Worm (Caenorhabditis elegans): ENCODE data around the gene ddo-2.

Gene ddo-2

DNA sequence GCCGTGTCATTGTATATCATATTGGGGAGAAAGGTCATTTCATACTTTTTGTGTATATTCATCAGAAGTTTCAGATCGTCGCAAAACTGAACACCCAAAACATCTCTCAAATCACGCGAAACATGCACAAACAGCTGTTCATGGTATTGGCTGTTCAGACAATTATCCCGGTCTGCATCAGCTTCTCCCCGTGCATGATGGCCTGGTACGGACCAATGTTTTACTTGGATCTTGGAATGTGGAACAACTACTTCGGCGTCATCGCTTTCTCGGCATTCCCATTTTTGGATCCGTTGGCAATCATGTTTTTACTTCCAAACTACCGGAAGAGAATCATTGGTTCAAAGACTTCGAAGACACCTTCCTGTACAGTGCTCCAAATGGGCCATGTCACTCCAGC, 32.0 kb downstream of the ddo-2 start:
- TF ChIP-seq T22C8.4 (GFP tag; IDR thresholded peaks at IDR 0.05) (no peak), flt-1 (GFP tag; IDR thresholded peaks at IDR 0.05) (no peak), klf-2 (GFP tag; conservative IDR thresholded peaks at IDR 0.05) (no peak), med-1 (GFP tag; optimal IDR thresholded peaks at IDR 0.05; ENCODE audit: insufficient read depth) (no peak), tab-1 (GFP tag; IDR thresholded peaks at IDR 0.05) (no peak), ztf-29 (GFP tag; IDR thresholded peaks at IDR 0.05) (no peak), ref-1 (GFP tag; conservative IDR thresholded peaks at IDR 0.05) (no peak), cog-1 (tag; optimal IDR thresholded peaks at IDR 0.05) (no peak), ztf-23 (GFP tag; IDR thresholded peaks at IDR 0.05) (no peak)

DNA sequence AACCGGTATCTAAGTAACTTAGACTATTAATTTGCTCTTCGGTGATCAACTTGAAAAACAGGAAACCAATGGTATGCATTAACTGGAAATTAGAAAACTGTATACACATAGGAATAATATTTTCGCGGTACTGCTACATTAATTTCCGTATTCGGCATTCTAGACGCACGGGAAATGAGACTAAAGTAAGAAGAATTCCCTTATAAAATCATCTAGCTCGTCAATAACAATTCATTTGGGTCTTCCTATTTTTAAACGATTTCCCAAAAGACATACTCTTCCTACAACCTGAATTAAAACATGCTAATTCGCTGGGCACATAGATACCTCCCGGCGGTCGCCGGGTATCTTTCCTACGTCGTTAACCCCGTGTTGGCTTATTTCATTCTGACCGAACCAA, 33.1 kb downstream of the ddo-2 start, which contains the start of gene srj-13:
Gene srj-13 (plus strand): TSS at position 301 of the 400 bp plus-strand sequence.
- no peak for TF ChIP-seq med-1 (GFP tag; optimal IDR thresholded peaks at IDR 0.05; ENCODE audit: insufficient read depth)
- no peak for TF ChIP-seq ztf-29 (GFP tag; IDR thresholded peaks at IDR 0.05)
- TF ChIP-seq flt-1 (GFP tag; IDR thresholded peaks at IDR 0.05) = no peak
- TF ChIP-seq klf-2 (GFP tag; conservative IDR thresholded peaks at IDR 0.05) = no peak
- TF ChIP-seq cog-1 (tag; optimal IDR thresholded peaks at IDR 0.05) = no peak
- TF ChIP-seq ref-1 (GFP tag; conservative IDR thresholded peaks at IDR 0.05) = no peak
- no peak for TF ChIP-seq T22C8.4 (GFP tag; IDR thresholded peaks at IDR 0.05)
- TF ChIP-seq tab-1 (GFP tag; IDR thresholded peaks at IDR 0.05) = no peak
- no peak for TF ChIP-seq ztf-23 (GFP tag; IDR thresholded peaks at IDR 0.05)

DNA sequence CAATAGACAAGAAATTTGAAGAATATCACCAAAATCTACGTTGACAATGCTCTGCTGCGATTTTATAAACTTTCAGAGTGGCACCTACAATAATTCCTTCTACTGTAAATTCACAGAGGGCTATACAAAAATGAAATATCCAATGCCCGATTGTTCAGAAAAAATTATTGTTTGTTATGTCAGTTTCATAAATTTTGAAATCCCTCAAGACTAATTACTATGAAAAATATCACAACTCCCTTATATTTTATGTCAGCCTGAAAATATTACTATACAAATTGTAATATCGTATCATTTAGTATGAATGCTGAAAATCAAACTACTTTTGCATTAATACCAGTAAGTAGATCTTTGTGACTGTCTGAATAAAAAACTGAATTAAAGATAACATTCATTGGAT, 34.9 kb downstream of the ddo-2 start, which contains the start of gene srx-60:
Gene srx-60 (plus strand): TSS at position 301 of the 400 bp plus-strand sequence.
- TF ChIP-seq ztf-29 (GFP tag; IDR thresholded peaks at IDR 0.05) (no peak), ref-1 (GFP tag; conservative IDR thresholded peaks at IDR 0.05) (no peak), cog-1 (tag; optimal IDR thresholded peaks at IDR 0.05) (no peak)

DNA sequence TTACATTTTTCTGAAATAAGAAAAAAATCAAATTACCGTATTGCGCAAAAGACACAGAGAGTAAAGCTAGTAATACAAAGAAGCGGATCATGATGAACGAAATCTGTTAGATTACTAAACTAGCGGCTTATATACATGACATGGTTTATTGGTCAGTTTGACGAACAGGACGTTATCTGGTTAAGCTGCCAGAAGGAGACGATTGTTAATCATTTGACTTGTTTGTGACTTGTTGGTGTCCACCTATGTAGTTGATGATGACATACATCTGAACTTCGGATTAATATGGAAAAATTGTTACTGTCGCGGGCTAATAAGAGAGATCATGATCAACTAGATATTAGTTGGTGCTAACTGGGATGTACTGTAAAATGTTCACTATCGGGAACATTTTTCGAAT, 35.4 kb downstream of the ddo-2 start, which contains the start of gene cnc-9:
Gene cnc-9 (minus strand): TSS at position 101 of the 400 bp plus-strand sequence.
- no peak for TF ChIP-seq ztf-29 (GFP tag; IDR thresholded peaks at IDR 0.05)
- no peak for TF ChIP-seq flt-1 (GFP tag; IDR thresholded peaks at IDR 0.05)
- TF ChIP-seq klf-2 (GFP tag; conservative IDR thresholded peaks at IDR 0.05) = no peak
- TF ChIP-seq cog-1 (tag; optimal IDR thresholded peaks at IDR 0.05) = no peak
- TF ChIP-seq tab-1 (GFP tag; IDR thresholded peaks at IDR 0.05) = no peak
- no peak for TF ChIP-seq ztf-23 (GFP tag; IDR thresholded peaks at IDR 0.05)

DNA sequence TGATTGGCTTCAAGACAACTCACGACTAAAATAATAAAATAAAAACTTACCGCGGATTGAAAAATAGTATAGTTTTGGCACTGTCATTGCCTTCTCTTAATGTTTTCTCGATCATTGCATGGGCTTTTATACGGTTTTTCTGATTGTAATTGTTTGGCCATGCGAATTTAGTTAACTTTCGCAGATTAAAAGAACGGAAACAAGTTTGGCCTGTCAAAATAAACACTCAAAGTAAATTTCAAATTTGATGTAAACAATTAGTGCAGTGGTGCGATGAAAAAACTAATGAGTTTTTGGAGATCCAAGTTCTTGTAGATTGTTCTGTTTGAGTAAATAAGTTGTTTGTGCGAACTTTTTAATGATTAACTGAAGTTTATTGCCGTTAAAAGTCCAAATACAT, 36.3 kb downstream of the ddo-2 start, which contains the start of gene gst-41:
Gene gst-41 (minus strand): TSS at position 101 of the 400 bp plus-strand sequence.
- TF ChIP-seq T22C8.4 (GFP tag; IDR thresholded peaks at IDR 0.05) (no peak), ztf-29 (GFP tag; IDR thresholded peaks at IDR 0.05) (no peak), cog-1 (tag; optimal IDR thresholded peaks at IDR 0.05) (no peak), klf-2 (GFP tag; conservative IDR thresholded peaks at IDR 0.05) (no peak), ztf-23 (GFP tag; IDR thresholded peaks at IDR 0.05) (no peak), ref-1 (GFP tag; conservative IDR thresholded peaks at IDR 0.05) (no peak), flt-1 (GFP tag; IDR thresholded peaks at IDR 0.05) (no peak), tab-1 (GFP tag; IDR thresholded peaks at IDR 0.05) (no peak), med-1 (GFP tag; optimal IDR thresholded peaks at IDR 0.05; ENCODE audit: insufficient read depth) (no peak)

DNA sequence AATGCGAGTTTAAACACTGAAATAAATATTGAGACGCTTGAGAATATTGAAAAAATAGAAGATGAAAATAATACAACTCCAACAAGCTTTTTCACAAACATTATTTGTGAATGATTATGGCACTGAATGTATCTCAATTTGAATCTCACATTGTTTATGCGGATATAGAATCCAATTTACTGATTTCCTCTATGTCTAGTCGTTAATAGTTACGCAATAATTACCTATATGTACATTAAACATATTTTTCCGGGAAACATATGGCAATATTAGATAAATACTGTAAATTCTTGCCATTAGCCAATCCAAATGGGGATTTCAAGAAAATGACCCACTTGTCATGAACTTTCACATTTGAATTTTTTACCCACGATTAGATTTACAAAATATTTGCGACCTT, 40.1 kb downstream of the ddo-2 start, which contains the start of gene srx-9:
Gene srx-9 (minus strand): TSS at position 101 of the 400 bp plus-strand sequence.
- TF ChIP-seq ztf-29 (GFP tag; IDR thresholded peaks at IDR 0.05) (no peak), klf-2 (GFP tag; conservative IDR thresholded peaks at IDR 0.05) (no peak), tab-1 (GFP tag; IDR thresholded peaks at IDR 0.05) (no peak), med-1 (GFP tag; optimal IDR thresholded peaks at IDR 0.05; ENCODE audit: insufficient read depth) (no peak), flt-1 (GFP tag; IDR thresholded peaks at IDR 0.05) (no peak), ref-1 (GFP tag; conservative IDR thresholded peaks at IDR 0.05) (no peak), ztf-23 (GFP tag; IDR thresholded peaks at IDR 0.05) (no peak), cog-1 (tag; optimal IDR thresholded peaks at IDR 0.05) (no peak), T22C8.4 (GFP tag; IDR thresholded peaks at IDR 0.05) (no peak)

DNA sequence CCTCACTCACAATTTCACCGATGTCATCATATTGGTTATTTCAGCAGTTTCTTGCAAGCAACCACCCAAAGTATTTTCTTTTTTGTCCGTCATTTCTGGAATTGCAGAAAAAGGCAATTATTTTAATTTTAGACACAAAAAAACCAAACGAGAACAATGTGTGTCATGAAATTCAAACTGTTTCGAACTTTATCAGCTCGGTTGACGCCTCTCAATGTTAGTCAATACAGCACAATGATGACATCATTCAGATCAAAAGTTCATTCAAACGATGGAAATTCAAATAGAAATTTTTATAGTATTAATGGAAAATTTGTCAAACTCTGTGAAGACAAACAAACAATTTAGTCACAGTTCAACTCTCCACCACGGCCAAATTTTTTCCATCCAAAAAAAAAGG, 43.6 kb downstream of the ddo-2 start, which contains the start of gene fbxa-105:
Gene fbxa-105 (minus strand): TSS at position 97 of the 400 bp plus-strand sequence.
- no peak for TF ChIP-seq ztf-29 (GFP tag; IDR thresholded peaks at IDR 0.05)
- TF ChIP-seq ref-1 (GFP tag; conservative IDR thresholded peaks at IDR 0.05) = no peak
- TF ChIP-seq flt-1 (GFP tag; IDR thresholded peaks at IDR 0.05) = no peak
- TF ChIP-seq med-1 (GFP tag; optimal IDR thresholded peaks at IDR 0.05; ENCODE audit: insufficient read depth) = no peak

DNA sequence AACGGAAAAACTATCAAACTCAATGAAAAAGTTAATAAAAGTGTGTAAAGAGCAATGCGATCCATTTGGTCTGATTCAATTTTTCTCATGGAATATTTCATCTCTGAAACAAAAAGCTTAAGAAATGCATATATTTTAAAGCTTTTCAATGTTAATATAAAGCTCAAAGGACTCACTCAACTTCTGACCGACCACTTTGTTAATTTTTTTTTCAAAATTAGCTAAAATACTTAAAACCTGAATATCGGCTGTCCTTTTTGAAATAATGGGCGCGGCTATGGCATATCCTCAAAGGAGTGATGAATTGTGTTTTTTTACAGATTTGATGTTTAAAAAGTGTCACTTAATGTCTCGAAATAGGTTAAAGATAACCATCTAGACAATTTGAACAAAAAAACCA, 45.7 kb downstream of the ddo-2 start, which contains the start of gene C02H6.1:
Gene C02H6.1 (minus strand): TSS at position 101 of the 400 bp plus-strand sequence.
- TF ChIP-seq flt-1 (GFP tag; IDR thresholded peaks at IDR 0.05) (no peak), ztf-29 (GFP tag; IDR thresholded peaks at IDR 0.05) (no peak), ref-1 (GFP tag; conservative IDR thresholded peaks at IDR 0.05) (no peak), klf-2 (GFP tag; conservative IDR thresholded peaks at IDR 0.05) (no peak), med-1 (GFP tag; optimal IDR thresholded peaks at IDR 0.05; ENCODE audit: insufficient read depth) (no peak), ztf-23 (GFP tag; IDR thresholded peaks at IDR 0.05) (no peak), tab-1 (GFP tag; IDR thresholded peaks at IDR 0.05) (no peak), cog-1 (tag; optimal IDR thresholded peaks at IDR 0.05) (no peak), T22C8.4 (GFP tag; IDR thresholded peaks at IDR 0.05) (no peak)

DNA sequence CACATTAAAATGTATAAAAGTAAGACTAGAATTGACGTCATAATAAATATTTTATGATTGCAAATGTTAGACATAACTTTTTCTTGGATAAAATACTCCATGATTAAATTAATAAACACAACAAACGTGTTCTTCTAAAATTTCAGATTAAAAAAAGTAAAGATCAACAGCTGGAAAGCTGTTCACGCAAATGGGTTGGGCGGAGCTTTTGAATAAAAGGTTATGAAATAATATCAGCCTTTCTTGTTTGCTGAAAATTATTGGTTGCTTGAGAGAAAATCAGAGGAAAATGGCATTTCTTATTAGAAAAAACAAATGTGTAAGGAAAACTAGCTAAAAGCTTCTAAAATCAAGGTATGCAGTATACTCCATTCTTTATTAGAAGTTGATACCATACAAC, 47.8 kb downstream of the ddo-2 start, which contains the start of gene C02H6.3:
Gene C02H6.3 (minus strand): TSS at position 101 of the 400 bp plus-strand sequence.
- no peak for TF ChIP-seq ref-1 (GFP tag; conservative IDR thresholded peaks at IDR 0.05)
- TF ChIP-seq klf-2 (GFP tag; conservative IDR thresholded peaks at IDR 0.05) = no peak
- no peak for TF ChIP-seq ztf-23 (GFP tag; IDR thresholded peaks at IDR 0.05)
- no peak for TF ChIP-seq tab-1 (GFP tag; IDR thresholded peaks at IDR 0.05)
- no peak for TF ChIP-seq flt-1 (GFP tag; IDR thresholded peaks at IDR 0.05)
- no peak for TF ChIP-seq med-1 (GFP tag; optimal IDR thresholded peaks at IDR 0.05; ENCODE audit: insufficient read depth)
- no peak for TF ChIP-seq cog-1 (tag; optimal IDR thresholded peaks at IDR 0.05)
- no peak for TF ChIP-seq ztf-29 (GFP tag; IDR thresholded peaks at IDR 0.05)
- no peak for TF ChIP-seq T22C8.4 (GFP tag; IDR thresholded peaks at IDR 0.05)

DNA sequence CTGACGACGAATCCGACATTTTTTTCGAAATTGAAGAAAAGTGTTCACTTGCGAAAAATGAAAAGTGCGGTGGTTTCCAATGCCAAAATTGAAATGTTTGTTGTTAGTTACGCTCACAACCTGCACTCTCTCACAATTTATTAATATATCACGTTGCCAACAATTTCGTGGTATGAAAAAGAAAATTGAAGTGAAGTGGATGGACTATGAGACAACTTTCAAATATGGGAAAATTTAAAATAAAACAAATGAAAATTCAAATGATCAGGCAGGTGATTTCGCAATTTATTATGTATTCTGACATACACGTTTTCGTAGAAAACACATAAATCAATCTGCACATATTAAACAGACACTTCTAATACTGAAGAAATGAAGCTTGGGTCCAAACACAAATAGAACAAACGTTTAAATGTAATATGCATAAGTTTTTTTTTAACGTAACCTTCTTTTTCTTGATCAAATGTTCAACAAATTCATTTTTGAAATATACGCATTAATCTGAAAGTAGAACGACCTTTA, 49.4 kb downstream of the ddo-2 start, which contains the start of gene srp-6:
Gene srp-6 (minus strand): TSS at position 51 of the 522 bp plus-strand sequence.
- no peak for TF ChIP-seq klf-2 (GFP tag; conservative IDR thresholded peaks at IDR 0.05)
- TF ChIP-seq tab-1 (GFP tag; IDR thresholded peaks at IDR 0.05) = no peak
- TF ChIP-seq T22C8.4 (GFP tag; IDR thresholded peaks at IDR 0.05) = no peak
- no peak for TF ChIP-seq med-1 (GFP tag; optimal IDR thresholded peaks at IDR 0.05; ENCODE audit: insufficient read depth)
- TF ChIP-seq flt-1 (GFP tag; IDR thresholded peaks at IDR 0.05) = no peak
- no peak for TF ChIP-seq ref-1 (GFP tag; conservative IDR thresholded peaks at IDR 0.05)
- TF ChIP-seq cog-1 (tag; optimal IDR thresholded peaks at IDR 0.05) = no peak
- TF ChIP-seq ztf-29 (GFP tag; IDR thresholded peaks at IDR 0.05) = no peak
- TF ChIP-seq ztf-23 (GFP tag; IDR thresholded peaks at IDR 0.05) = no peak
